Worm (Caenorhabditis elegans): ENCODE measurements around the gene W01A11.1.

DNA sequence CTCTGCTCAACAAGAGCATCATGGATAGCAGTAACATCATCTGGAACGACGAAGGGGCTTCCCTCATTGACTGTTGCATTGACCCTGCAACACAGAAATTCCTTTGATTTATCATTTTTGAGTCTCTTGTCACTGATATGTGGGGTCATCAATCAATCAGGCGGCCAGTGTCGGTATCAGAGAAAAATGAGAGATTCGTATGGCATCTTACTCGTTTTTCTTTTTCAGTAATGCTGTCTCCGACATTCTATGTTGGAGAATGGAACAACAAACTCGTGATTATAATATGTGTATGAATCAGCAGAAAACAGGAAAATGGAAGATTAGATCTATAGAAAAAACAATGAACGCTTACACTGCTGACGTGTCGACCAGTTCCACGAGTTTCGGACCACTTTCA is 4.1 kb downstream of the W01A11.1 start:
- no peak for TF ChIP-seq unc-62 (GFP tag; optimal IDR thresholded peaks at IDR 0.05)
- TF ChIP-seq ceh-82 (tag; optimal IDR thresholded peaks at IDR 0.05), result no peak
